Worm (Caenorhabditis elegans) whole organism, midembryonic: ENCODE data around the gene C05B5.8.

Source experiments
- T22C8.4 ChIP-seq: fragments of 200-800 bp; sonication (Bioruptor generic); IDR thresholded peaks from 2 replicates; pipeline ENCODE4 v1.3.6; 2022; ENCODE audit warnings: missing genetic modification characterization, missing compliant biosample characterization
- cog-1 ChIP-seq: sonication (generic microtip); optimal IDR thresholded peaks from 2 replicates; lab custom pipeline; 2016; ENCODE audit warnings: missing genetic modification characterization, missing compliant biosample characterization
- flt-1 ChIP-seq: fragments of 200-800 bp; sonication (Bioruptor generic); IDR thresholded peaks from 2 replicates; pipeline ENCODE4 v1.3.6; 2022; ENCODE audit warnings: missing genetic modification characterization, missing compliant biosample characterization
- klf-2 ChIP-seq: fragments of 200-800 bp; sonication (Bioruptor generic); conservative IDR thresholded peaks from 2 replicates; pipeline ENCODE4 v1.3.6; 2022; ENCODE audit warnings: missing genetic modification reagents, missing genetic modification characterization, missing compliant biosample characterization
- med-1 ChIP-seq: sonication (generic microtip); optimal IDR thresholded peaks from 2 replicates; lab custom pipeline; 2017; ENCODE audit warnings: missing genetic modification characterization, mild to moderate bottlenecking, missing compliant biosample characterization, antibody characterized with exemption, missing genetic modification reagents; ENCODE audit not compliant: insufficient read depth
- ref-1 ChIP-seq: fragments of 200-800 bp; sonication (Bioruptor generic); conservative IDR thresholded peaks from 2 replicates; pipeline ENCODE4 v1.3.6; 2022; ENCODE audit warnings: missing genetic modification reagents, missing genetic modification characterization, missing compliant biosample characterization
- tab-1 ChIP-seq: fragments of 200-800 bp; sonication (Bioruptor generic); IDR thresholded peaks from 2 replicates; pipeline ENCODE4 v1.3.6; 2022; ENCODE audit warnings: missing genetic modification characterization, missing compliant biosample characterization
- ztf-23 ChIP-seq: fragments of 200-800 bp; sonication (Bioruptor generic); IDR thresholded peaks from 2 replicates; pipeline ENCODE4 v1.3.6; 2022; ENCODE audit warnings: missing genetic modification reagents, missing genetic modification characterization, missing compliant biosample characterization
- ztf-29 ChIP-seq: fragments of 200-800 bp; sonication (Bioruptor generic); IDR thresholded peaks from 2 replicates; pipeline ENCODE4 v1.3.6; 2022; ENCODE audit warnings: missing genetic modification reagents, missing genetic modification characterization, missing compliant biosample characterization

DNA sequence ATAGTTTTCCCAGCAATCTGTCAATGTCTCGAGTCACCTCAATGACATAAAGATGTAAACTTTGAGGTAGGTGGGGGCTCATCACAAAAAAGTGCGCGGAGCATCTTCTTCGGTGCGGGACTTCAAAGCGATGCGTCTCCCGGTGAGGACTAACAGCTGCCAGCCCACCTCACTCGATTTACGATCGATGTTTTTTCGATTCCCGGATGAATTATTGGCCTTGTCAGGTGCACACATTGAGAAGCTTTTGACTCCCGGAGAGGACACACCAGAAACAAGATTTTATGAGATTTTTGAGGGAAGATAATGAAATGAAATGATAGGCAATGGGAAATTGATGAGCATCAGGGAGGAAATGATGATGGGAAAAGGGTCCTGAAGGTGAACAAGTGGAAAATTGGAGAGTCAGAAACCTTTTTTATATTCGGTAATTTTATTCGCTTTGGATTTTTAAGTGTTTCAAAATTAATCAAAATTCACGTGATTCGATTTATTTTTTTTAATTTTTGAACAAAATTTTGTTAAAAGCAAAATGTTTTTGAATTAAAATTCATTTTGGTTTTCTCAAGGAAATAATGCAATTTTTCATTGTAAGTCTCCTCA lies 19.7 kb downstream of the C05B5.8 start, which contains the start of gene C05B5.12:
- TF ChIP-seq ztf-23 (GFP tag; lab: Robert Waterston, UW) (no peak), tab-1 (GFP tag; lab: Robert Waterston, UW) (no peak), med-1 (GFP tag; lab: Kevin White, UChicago) (no peak), ztf-29 (GFP tag; lab: Robert Waterston, UW) (no peak), cog-1 (tag; lab: Kevin White, UChicago) (no peak), T22C8.4 (GFP tag; lab: Robert Waterston, UW) (no peak), klf-2 (GFP tag; lab: Robert Waterston, UW) (no peak), flt-1 (GFP tag; lab: Robert Waterston, UW) (no peak), ref-1 (GFP tag; lab: Robert Waterston, UW) (no peak)
